Worm (Caenorhabditis elegans): Measurements from ENCODE around the gene T19C4.1.
A peak's percentile ranks its signal among the peaks of the same experiment; 100 is the strongest.

The T19C4.1 gene

DNA sequence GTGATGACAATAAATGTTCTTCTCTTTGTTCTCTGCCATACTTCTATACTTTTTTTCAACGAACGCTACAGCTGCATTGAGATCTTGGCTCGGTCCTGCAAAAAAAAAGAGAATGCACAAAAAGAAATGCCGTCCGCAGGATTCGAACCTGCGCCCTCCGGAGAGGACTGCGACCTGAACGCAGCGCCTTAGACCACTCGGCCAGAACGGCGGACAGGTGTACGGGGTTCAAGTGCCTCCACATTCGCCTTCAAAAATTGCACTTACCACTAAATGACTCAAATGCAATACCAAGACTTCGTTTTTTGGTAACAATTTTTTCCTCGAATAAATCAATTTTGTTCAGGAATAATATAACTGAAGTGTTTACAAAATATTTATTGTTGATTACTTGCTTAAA lies 25.2 kb downstream of the T19C4.1 start (continued):
- no peak for TF ChIP-seq F44E2.7 (GFP tag; IDR thresholded peaks at IDR 0.05)
- no peak for TF ChIP-seq Y75B8A.6 (GFP tag; IDR thresholded peaks at IDR 0.05)
- no peak for TF ChIP-seq unc-39 (tag; optimal IDR thresholded peaks at IDR 0.05)
- no peak for TF ChIP-seq ceh-28 (tag; optimal IDR thresholded peaks at IDR 0.05)
- no peak for TF ChIP-seq attf-4 (tag; optimal IDR thresholded peaks at IDR 0.05)
- TF ChIP-seq saeg-2 (GFP tag; IDR thresholded peaks at IDR 0.05), result no peak
- TF ChIP-seq ZK546.5 (tag; optimal IDR thresholded peaks at IDR 0.05), result no peak
- TF ChIP-seq ama-1 (optimal IDR thresholded peaks at IDR 0.05), result no peak
- no peak for TF ChIP-seq lin-29 (GFP tag; IDR thresholded peaks at IDR 0.05)
- no peak for TF ChIP-seq nhr-28 (tag; optimal IDR thresholded peaks at IDR 0.05)
- no peak for TF ChIP-seq D1046.2 (GFP tag; IDR thresholded peaks at IDR 0.05)
- no peak for TF ChIP-seq lin-15B (tag; optimal IDR thresholded peaks at IDR 0.05)
- TF ChIP-seq R02D3.7 (tag; optimal IDR thresholded peaks at IDR 0.05), result no peak
- TF ChIP-seq T26A8.4 (GFP tag; IDR thresholded peaks at IDR 0.05), result 0 out of 2 replicates have a peak, but pooled peaks have one; percentile 26
- TF ChIP-seq Y5F2A.4 (GFP tag; optimal IDR thresholded peaks at IDR 0.05), result no peak
- no peak for TF ChIP-seq nhr-41 (GFP tag; IDR thresholded peaks at IDR 0.05)
- TF ChIP-seq dmd-8 (GFP tag; IDR thresholded peaks at IDR 0.05), result 0 out of 2 replicates have a peak, but pooled peaks have one; percentile 9
- TF ChIP-seq unc-130 (GFP tag; optimal IDR thresholded peaks at IDR 0.05), result no peak
- no peak for TF ChIP-seq hlh-30 (tag; optimal IDR thresholded peaks at IDR 0.05; ENCODE audit: insufficient read depth)
- peak; percentile 62 for TF ChIP-seq hmg-1.1 (GFP tag; IDR thresholded peaks at IDR 0.05)
- TF ChIP-seq lin-1 (GFP tag; IDR thresholded peaks at IDR 0.05), result no peak
- no peak for TF ChIP-seq ceh-82 (tag; optimal IDR thresholded peaks at IDR 0.05)
- TF ChIP-seq jun-1 (tag; optimal IDR thresholded peaks at IDR 0.05), result no peak
- TF ChIP-seq ztf-7 (tag; optimal IDR thresholded peaks at IDR 0.05), result no peak
- TF ChIP-seq zfp-3 (GFP tag; conservative IDR thresholded peaks at IDR 0.05), result no peak
- no peak for TF ChIP-seq F37D6.2 (tag; optimal IDR thresholded peaks at IDR 0.05)
- peak in 1 of 2 experiments; percentile 11 for TF ChIP-seq hif-1 (tag; optimal IDR thresholded peaks at IDR 0.05)
- peak; percentile 73; the same call in 1 of the 2 replicates for TF ChIP-seq egl-43 (GFP tag; IDR thresholded peaks at IDR 0.05)
- no peak for TF ChIP-seq rbr-2 (tag; optimal IDR thresholded peaks at IDR 0.05)
- no peak for TF ChIP-seq daf-16 (GFP tag; optimal IDR thresholded peaks at IDR 0.05)
- no peak for TF ChIP-seq daf-16 (tag; optimal IDR thresholded peaks at IDR 0.05)
- TF ChIP-seq zip-11 (GFP tag; IDR thresholded peaks at IDR 0.05), result no peak
- no peak for TF ChIP-seq mdl-1 (tag; optimal IDR thresholded peaks at IDR 0.05)
- TF ChIP-seq ztf-11 (tag; optimal IDR thresholded peaks at IDR 0.05), result no peak
- no peak for TF ChIP-seq madf-5 (GFP tag; IDR thresholded peaks at IDR 0.05)
- TF ChIP-seq zag-1 (tag; optimal IDR thresholded peaks at IDR 0.05), result no peak
- TF ChIP-seq lin-13 (GFP tag; optimal IDR thresholded peaks at IDR 0.05), result no peak
- TF ChIP-seq lir-3 (tag; optimal IDR thresholded peaks at IDR 0.05), result no peak
- TF ChIP-seq vab-7 (GFP tag; IDR thresholded peaks at IDR 0.05), result 0 out of 2 replicates have a peak, but pooled peaks have one; percentile 14
- no peak for TF ChIP-seq snpc-1.2 (GFP tag; IDR thresholded peaks at IDR 0.05)
- TF ChIP-seq cey-2 (tag; optimal IDR thresholded peaks at IDR 0.05; ENCODE audit: borderline replicate concordance, insufficient read depth), result no peak
- TF ChIP-seq ZK337.2 (GFP tag; IDR thresholded peaks at IDR 0.05), result no peak
- no peak for TF ChIP-seq nhr-77 (tag; optimal IDR thresholded peaks at IDR 0.05)
- TF ChIP-seq gei-8 (GFP tag; optimal IDR thresholded peaks at IDR 0.05), result no peak
- TF ChIP-seq ceh-32 (tag; optimal IDR thresholded peaks at IDR 0.05; ENCODE audit: poor library complexity), result no peak
- no peak for TF ChIP-seq dpl-1 (GFP tag; optimal IDR thresholded peaks at IDR 0.05)
- TF ChIP-seq T20F7.1 (GFP tag; optimal IDR thresholded peaks at IDR 0.05), result no peak
- no peak for TF ChIP-seq nhr-237 (tag; optimal IDR thresholded peaks at IDR 0.05)
- TF ChIP-seq daf-19 (GFP tag; conservative IDR thresholded peaks at IDR 0.05), result no peak
- no peak for TF ChIP-seq mxl-3 (GFP tag; optimal IDR thresholded peaks at IDR 0.05)
- no peak for TF ChIP-seq ceh-20 (GFP tag; IDR thresholded peaks at IDR 0.05)
- TF ChIP-seq snpc-4 (tag; optimal IDR thresholded peaks at IDR 0.05), result peak; percentile 84
- TF ChIP-seq spr-3 (GFP tag; optimal IDR thresholded peaks at IDR 0.05), result no peak

All from whole organism, L4 larva.